Fruit fly (Drosophila melanogaster) whole organism, wandering third instar larva: ENCODE results near the gene CG3726.
A peak's percentile ranks its signal among the peaks of the same experiment; 100 is the strongest.

Experiments
- Abd-B ChIP-seq: fragments of >200 bp; optimal IDR thresholded peaks from 2 replicates; lab custom pipeline; 2017; ENCODE audit warnings: missing biosample characterization, missing genetic modification characterization
- CG32264 ChIP-seq: fragments of 200-800 bp; sonication (Bioruptor generic); optimal IDR thresholded peaks from 2 replicates; lab custom pipeline; 2016; ENCODE audit warnings: missing biosample characterization, missing genetic modification characterization
- CG9705 ChIP-seq: fragments of 200-800 bp; sonication (Bioruptor generic); optimal IDR thresholded peaks from 2 replicates; lab custom pipeline; 2018; ENCODE audit warnings: missing biosample characterization, mild to moderate bottlenecking, missing genetic modification characterization
- CrebA ChIP-seq: fragments of 200-800 bp; sonication (Bioruptor generic); optimal IDR thresholded peaks from 2 replicates; lab custom pipeline; 2016; ENCODE audit warnings: missing biosample characterization, mild to moderate bottlenecking, missing genetic modification characterization, borderline replicate concordance
- Dif ChIP-seq: fragments of 200-275, 200-300 bp; sonication (Bioruptor generic); optimal IDR thresholded peaks from 2 replicates; lab custom pipeline; 2018; ENCODE audit warnings: missing biosample characterization, missing genetic modification characterization; ENCODE audit not compliant: partially characterized antibody
- GATAd ChIP-seq: sonication (Bioruptor generic); optimal IDR thresholded peaks from 2 replicates; lab custom pipeline; 2016; ENCODE audit warnings: missing biosample characterization, missing genetic modification characterization
- HLH106 ChIP-seq: fragments of 200-800 bp; optimal IDR thresholded peaks from 3 replicates; lab custom pipeline; 2019; ENCODE audit warnings: missing biosample characterization, mild to moderate bottlenecking, missing genetic modification characterization, moderate library complexity
- Hnf4 ChIP-seq: fragments of 200-800 bp; sonication (Bioruptor generic); optimal IDR thresholded peaks from 2 replicates; lab custom pipeline; 2016; ENCODE audit warnings: missing biosample characterization, mild to moderate bottlenecking, missing genetic modification characterization
- Mio ChIP-seq: sonication (Bioruptor generic); optimal IDR thresholded peaks from 2 replicates; lab custom pipeline; 2016; ENCODE audit warnings: missing biosample characterization, missing genetic modification characterization
- Myc ChIP-seq: fragments of >200 bp; optimal IDR thresholded peaks from 2 replicates; lab custom pipeline; 2017
- N ChIP-seq: fragments of >200 bp; optimal IDR thresholded peaks from 2 replicates; lab custom pipeline; 2018; ENCODE audit warnings: missing biosample characterization, missing external identifiers, missing genetic modification characterization
- OdsH ChIP-seq: fragments of 200-800 bp; sonication (Bioruptor generic); optimal IDR thresholded peaks from 2 replicates; lab custom pipeline; 2016; ENCODE audit warnings: missing biosample characterization, mild to moderate bottlenecking, missing genetic modification characterization
- Rel ChIP-seq, 2 experiments: fragments of 200-800 bp; sonication (Bioruptor generic) in 1 of 2; optimal IDR thresholded peaks; 2 replicates in 1 of 2; 3 replicates in 1 of 2; lab custom pipeline; 2016 to 2019; ENCODE audit warnings: mild to moderate bottlenecking in 2 of 2, missing biosample characterization in 2 of 2, missing genetic modification characterization in 2 of 2, moderate library complexity in 1 of 2
- Sp1 ChIP-seq: fragments of 200-800 bp; sonication (Bioruptor generic); optimal IDR thresholded peaks from 3 replicates; lab custom pipeline; 2019; ENCODE audit warnings: missing biosample characterization, mild to moderate bottlenecking, missing genetic modification characterization, moderate library complexity
- Vsx2 ChIP-seq: fragments of 200-300, 225-300 bp; sonication (Bioruptor generic); optimal IDR thresholded peaks from 2 replicates; lab custom pipeline; 2018; ENCODE audit warnings: missing biosample characterization, missing genetic modification characterization; ENCODE audit not compliant: partially characterized antibody
- br ChIP-seq: fragments of 200-800 bp; sonication (Bioruptor generic); optimal IDR thresholded peaks from 2 replicates; lab custom pipeline; 2016; ENCODE audit warnings: missing biosample characterization, missing genetic modification characterization
- brk ChIP-seq: fragments of 200-800 bp; sonication (Bioruptor generic); optimal IDR thresholded peaks from 2 replicates; lab custom pipeline; 2016; ENCODE audit warnings: missing biosample characterization, mild to moderate bottlenecking, missing genetic modification characterization
- dl ChIP-seq, 2 experiments: fragments of 175-275, 200-275 bp in 1 of 2; fragments of 200-275 bp in 1 of 2; sonication (Bioruptor generic); optimal IDR thresholded peaks; lab custom pipeline; 2018; ENCODE audit warnings: mild to moderate bottlenecking in 2 of 2, missing biosample characterization in 2 of 2, missing genetic modification characterization in 2 of 2, moderate library complexity in 2 of 2; ENCODE audit not compliant: partially characterized antibody in 2 of 2, insufficient read depth in 1 of 2
- dmrt93B ChIP-seq: fragments of 200-800 bp; sonication (Bioruptor generic); optimal IDR thresholded peaks from 2 replicates; lab custom pipeline; 2018; ENCODE audit warnings: missing biosample characterization, mild to moderate bottlenecking, missing genetic modification characterization
- dsf ChIP-seq: sonication (Bioruptor generic); optimal IDR thresholded peaks from 2 replicates; lab custom pipeline; 2016; ENCODE audit warnings: missing biosample characterization, missing genetic modification characterization, borderline replicate concordance
- ey ChIP-seq: fragments of 200-800 bp; sonication (Bioruptor generic); optimal IDR thresholded peaks from 2 replicates; lab custom pipeline; 2016; ENCODE audit warnings: missing biosample characterization, missing genetic modification characterization
- foxo ChIP-seq, 2 experiments: fragments of 200-800 bp; sonication (Bioruptor generic); optimal IDR thresholded peaks; 2 replicates in 1 of 2; 3 replicates in 1 of 2; lab custom pipeline; 2016 to 2017; ENCODE audit warnings: missing biosample characterization in 2 of 2, missing genetic modification characterization in 2 of 2
- fru ChIP-seq: fragments of 200-800 bp; sonication (Bioruptor generic); optimal IDR thresholded peaks from 3 replicates; lab custom pipeline; 2016; ENCODE audit warnings: missing biosample characterization, mild to moderate bottlenecking, missing genetic modification characterization
- h ChIP-seq: fragments of 200-800 bp; sonication (Bioruptor generic); optimal IDR thresholded peaks from 3 replicates; lab custom pipeline; 2016; ENCODE audit warnings: missing biosample characterization, mild to moderate bottlenecking, missing genetic modification characterization
- jim ChIP-seq: fragments of 175-275, 200-325 bp; sonication (Bioruptor generic); optimal IDR thresholded peaks from 2 replicates; lab custom pipeline; 2016; ENCODE audit warnings: missing biosample characterization, mild to moderate bottlenecking, missing genetic modification characterization
- lola ChIP-seq: fragments of >200 bp; optimal IDR thresholded peaks from 2 replicates; lab custom pipeline; 2017; ENCODE audit warnings: missing biosample characterization, missing genetic modification characterization
- pan ChIP-seq: fragments of >200 bp; optimal IDR thresholded peaks from 2 replicates; lab custom pipeline; 2017
- psq ChIP-seq: fragments of 200-800 bp; sonication (Bioruptor generic); optimal IDR thresholded peaks from 3 replicates; lab custom pipeline; 2017; ENCODE audit warnings: missing biosample characterization, mild to moderate bottlenecking, missing genetic modification characterization, moderate library complexity
- rgr ChIP-seq: fragments of 200-800 bp; sonication (Bioruptor generic); optimal IDR thresholded peaks from 3 replicates; lab custom pipeline; 2016; ENCODE audit warnings: missing biosample characterization, mild to moderate bottlenecking, missing genetic modification characterization
- sage ChIP-seq: fragments of 200-800 bp; sonication (Bioruptor generic); optimal IDR thresholded peaks from 2 replicates; lab custom pipeline; 2016; ENCODE audit warnings: missing biosample characterization, mild to moderate bottlenecking, missing genetic modification characterization
- sv ChIP-seq: fragments of 200-800 bp; sonication (Bioruptor generic); optimal IDR thresholded peaks from 3 replicates; lab custom pipeline; 2016; ENCODE audit warnings: missing biosample characterization, missing genetic modification characterization
- tai ChIP-seq: sonication (Bioruptor generic); optimal IDR thresholded peaks from 2 replicates; lab custom pipeline; 2016; ENCODE audit warnings: missing biosample characterization, missing genetic modification characterization
- usp ChIP-seq: fragments of >200 bp; optimal IDR thresholded peaks from 2 replicates; lab custom pipeline; 2017; ENCODE audit warnings: missing biosample characterization, missing genetic modification characterization
- woc ChIP-seq: sonication (Bioruptor generic); optimal IDR thresholded peaks from 2 replicates; lab custom pipeline; 2016; ENCODE audit warnings: missing biosample characterization, mild to moderate bottlenecking, missing genetic modification characterization

Gene CG3726

dm6 chrX:5973389-5974025, 56.6 kb downstream of the CG3726 start:
- peak; percentile 66 for TF ChIP-seq HLH106 (tag; lab: Kevin White, UChicago)
- TF ChIP-seq CG9705 (GFP tag; lab: Kevin White, UChicago): peak; percentile 47
- TF ChIP-seq Mio: no peak
- no peak for TF ChIP-seq CG32264 (GFP tag; lab: Kevin White, UChicago)
- no peak for TF ChIP-seq ey (GFP tag; lab: Kevin White, UChicago)
- no peak for TF ChIP-seq sv (GFP tag; lab: Kevin White, UChicago)
- peak; percentile 40 for TF ChIP-seq psq (GFP tag; lab: Kevin White, UChicago)
- TF ChIP-seq foxo (GFP tag; optimal IDR thresholded peaks at IDR 0.05; lab: Kevin White, UChicago): peak in 1 of 2 experiments; percentile 45
- TF ChIP-seq br (GFP tag; lab: Kevin White, UChicago): peak; percentile 49
- peak; percentile 50 for TF ChIP-seq Hnf4
- peak; percentile 72 for TF ChIP-seq h (GFP tag; lab: Kevin White, UChicago)
- TF ChIP-seq dmrt93B (GFP tag; lab: Kevin White, UChicago): peak; percentile 48
- peak; percentile 64 for TF ChIP-seq Sp1 (GFP tag; lab: Kevin White, UChicago)
- no peak for TF ChIP-seq Abd-B (GFP tag; lab: Kevin White, UChicago)
- TF ChIP-seq sage (GFP tag; lab: Kevin White, UChicago): peak; percentile 62
- no peak for TF ChIP-seq tai (GFP tag; lab: Kevin White, UChicago)
- no peak for TF ChIP-seq dsf (GFP tag; lab: Kevin White, UChicago)
- no peak for TF ChIP-seq N (GFP tag; lab: Kevin White, UChicago)
- TF ChIP-seq OdsH: peak; percentile 48
- TF ChIP-seq rgr (GFP tag; lab: Kevin White, UChicago): peak; percentile 59
- no peak for TF ChIP-seq Rel (GFP tag; optimal IDR thresholded peaks at IDR 0.05; lab: Kevin White, UChicago)
- TF ChIP-seq Rel (tag; optimal IDR thresholded peaks at IDR 0.05; lab: Kevin White, UChicago): peak; percentile 7
- TF ChIP-seq woc: no peak
- no peak for TF ChIP-seq dl (GFP tag; optimal IDR thresholded peaks at IDR 0.05; lab: Kevin White, UChicago; ENCODE audit: insufficient read depth in 1 of 2, partially characterized antibody in 2 of 2)
- no peak for TF ChIP-seq Myc
- peak; percentile 26 for TF ChIP-seq fru

dm6 chrX:5974358-5975143, 57.7 kb downstream of the CG3726 start:
- TF ChIP-seq CG9705 (GFP tag; lab: Kevin White, UChicago) (no peak), Vsx2 (no peak), psq (GFP tag; lab: Kevin White, UChicago) (no peak), CG32264 (GFP tag; lab: Kevin White, UChicago) (no peak), usp (GFP tag; lab: Kevin White, UChicago) (no peak), CrebA (no peak), dl (GFP tag; optimal IDR thresholded peaks at IDR 0.05; lab: Kevin White, UChicago; ENCODE audit: insufficient read depth in 1 of 2, partially characterized antibody in 2 of 2) (no peak), sage (GFP tag; lab: Kevin White, UChicago) (no peak), fru (no peak), tai (GFP tag; lab: Kevin White, UChicago) (no peak)

DNA sequence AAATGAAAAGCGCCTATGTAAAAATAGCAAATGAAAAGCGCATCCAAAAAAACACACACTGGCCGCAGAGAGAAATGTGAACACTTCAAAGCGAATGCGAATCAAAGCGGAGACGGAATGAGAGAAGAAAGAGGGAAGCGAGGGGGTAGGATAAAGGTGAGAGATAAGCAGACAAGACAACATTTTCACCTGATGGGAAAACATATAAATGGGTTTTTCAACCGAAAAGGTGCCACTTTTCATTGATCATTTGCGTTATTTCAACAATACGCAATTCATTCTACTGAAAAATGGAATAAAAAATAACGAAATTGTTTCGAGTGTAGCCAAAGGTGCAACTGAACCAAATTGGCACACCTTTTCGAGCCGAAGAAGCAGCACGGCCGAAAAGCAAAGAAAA, 60.2 kb downstream of the CG3726 start:
- TF ChIP-seq GATAd (no peak), dsf (GFP tag; lab: Kevin White, UChicago) (no peak), brk (GFP tag; lab: Kevin White, UChicago) (no peak), tai (GFP tag; lab: Kevin White, UChicago) (no peak), Sp1 (GFP tag; lab: Kevin White, UChicago) (no peak), Vsx2 (no peak), pan (lab: Kevin White, UChicago) (no peak), ey (GFP tag; lab: Kevin White, UChicago) (no peak), rgr (GFP tag; lab: Kevin White, UChicago) (no peak), OdsH (no peak), foxo (GFP tag; optimal IDR thresholded peaks at IDR 0.05; lab: Kevin White, UChicago) (no peak), fru (no peak), Abd-B (GFP tag; lab: Kevin White, UChicago) (no peak), sv (GFP tag; lab: Kevin White, UChicago) (no peak), Rel (GFP tag; optimal IDR thresholded peaks at IDR 0.05; lab: Kevin White, UChicago) (no peak), Rel (tag; optimal IDR thresholded peaks at IDR 0.05; lab: Kevin White, UChicago) (no peak), woc (no peak), Dif (GFP tag; lab: Kevin White, UChicago) (no peak), jim (no peak), lola (GFP tag; lab: Kevin White, UChicago) (no peak), Hnf4 (no peak)
